Fruit fly (Drosophila melanogaster): ENCODE data around the gene CG42394.
A peak's percentile ranks its signal among the peaks of the same experiment; 100 is the strongest.

CG42394 gene

dm6 chr3R:10854243-10854874, 4.7 kb downstream of the CG42394 start, which contains the start of the genes CG6567 and CG4511 (continued):
- TF ChIP-seq sug (tag; optimal IDR thresholded peaks at IDR 0.05) = peak; percentile 48
- TF ChIP-seq schlank (tag; optimal IDR thresholded peaks at IDR 0.05) = no peak
- peak in 1 of 2 experiments; percentile 24 for TF ChIP-seq Pdp1 (GFP tag; optimal IDR thresholded peaks at IDR 0.05)
- no peak for TF ChIP-seq B-H1 (GFP tag; IDR thresholded peaks at IDR 0.05)
- TF ChIP-seq ro (GFP tag; IDR thresholded peaks at IDR 0.05) = no peak
- no peak for TF ChIP-seq Opbp (GFP tag; IDR thresholded peaks at IDR 0.05; ENCODE audit: partially characterized antibody)
- TF ChIP-seq CG1529 (GFP tag; optimal IDR thresholded peaks at IDR 0.05) = no peak
- no peak for TF ChIP-seq klu (GFP tag; IDR thresholded peaks at IDR 0.05)
- no peak for TF ChIP-seq tin (GFP tag; optimal IDR thresholded peaks at IDR 0.05)
- TF ChIP-seq trem (tag; optimal IDR thresholded peaks at IDR 0.05) = peak; percentile 57
- no peak for TF ChIP-seq corto (GFP tag; optimal IDR thresholded peaks at IDR 0.05)
- no peak for TF ChIP-seq CG7839 (tag; optimal IDR thresholded peaks at IDR 0.05)
- peak; percentile 21 for TF ChIP-seq phol (tag; optimal IDR thresholded peaks at IDR 0.05)
- no peak for TF ChIP-seq Bteb2 (GFP tag; optimal IDR thresholded peaks at IDR 0.05)
- TF ChIP-seq slp2 (GFP tag; optimal IDR thresholded peaks at IDR 0.05) = no peak
- no peak for TF ChIP-seq Ravus (GFP tag; IDR thresholded peaks at IDR 0.05)
- TF ChIP-seq CG6175 (GFP tag; IDR thresholded peaks at IDR 0.05) = 0 out of 3 replicates have a peak, but pooled peaks have one; percentile 16
- no peak for TF ChIP-seq CG9727 (GFP tag; optimal IDR thresholded peaks at IDR 0.05)
- no peak for TF ChIP-seq bcd (GFP tag; optimal IDR thresholded peaks at IDR 0.05)
- TF ChIP-seq H15 (GFP tag; IDR thresholded peaks at IDR 0.05) = no peak
- TF ChIP-seq psq (GFP tag; optimal IDR thresholded peaks at IDR 0.05) = no peak
- no peak for TF ChIP-seq CG11085 (GFP tag; IDR thresholded peaks at IDR 0.05)
- TF ChIP-seq Chrac-16 (GFP tag; optimal IDR thresholded peaks at IDR 0.05) = no peak
- TF ChIP-seq sisA (GFP tag; IDR thresholded peaks at IDR 0.05) = no peak
- TF ChIP-seq CG4424 (GFP tag; optimal IDR thresholded peaks at IDR 0.05) = no peak
- TF ChIP-seq CG3726 (GFP tag; IDR thresholded peaks at IDR 0.05) = no peak
- no peak for TF ChIP-seq D19B (GFP tag; optimal IDR thresholded peaks at IDR 0.05)
- TF ChIP-seq CG7372 (GFP tag; IDR thresholded peaks at IDR 0.05) = no peak
- no peak for TF ChIP-seq repo (GFP tag; optimal IDR thresholded peaks at IDR 0.05)
- TF ChIP-seq CG16813 (GFP tag; IDR thresholded peaks at IDR 0.05; ENCODE audit: partially characterized antibody) = no peak
- no peak for TF ChIP-seq Mrtf (GFP tag; IDR thresholded peaks at IDR 0.05)
- TF ChIP-seq nmo (GFP tag; optimal IDR thresholded peaks at IDR 0.05) = peak; percentile 36
- no peak for TF ChIP-seq Rfx (GFP tag; IDR thresholded peaks at IDR 0.05)
- TF ChIP-seq bbx (GFP tag; IDR thresholded peaks at IDR 0.05; ENCODE audit: partially characterized antibody) = 0 out of 2 replicates have a peak, but pooled peaks have one; percentile 34
- peak; percentile 68 for TF ChIP-seq MESR4 (GFP tag; optimal IDR thresholded peaks at IDR 0.05)
- TF ChIP-seq CHES-1-like (GFP tag; optimal IDR thresholded peaks at IDR 0.05) = peak; percentile 38
- no peak for TF ChIP-seq CG9932 (GFP tag; IDR thresholded peaks at IDR 0.05)
- TF ChIP-seq CG14710 (tag; optimal IDR thresholded peaks at IDR 0.05) = peak; percentile 31
- peak; percentile 38 for TF ChIP-seq Scr (GFP tag; IDR thresholded peaks at IDR 0.05; ENCODE audit: partially characterized antibody)
- no peak for TF ChIP-seq mirr (GFP tag; optimal IDR thresholded peaks at IDR 0.05)
- peak; percentile 89 for TF ChIP-seq YL-1 (GFP tag; optimal IDR thresholded peaks at IDR 0.05)
- TF ChIP-seq CG33557 (GFP tag; optimal IDR thresholded peaks at IDR 0.05) = no peak
- TF ChIP-seq CG3847 (GFP tag; IDR thresholded peaks at IDR 0.05) = no peak; the same call in 1 of the 2 replicates
- TF ChIP-seq gcm (GFP tag; optimal IDR thresholded peaks at IDR 0.05) = peak; percentile 8
- no peak for TF ChIP-seq Gsc (GFP tag; IDR thresholded peaks at IDR 0.05)
- TF ChIP-seq CG4404 (GFP tag; IDR thresholded peaks at IDR 0.05) = no peak
- TF ChIP-seq Fer1 (GFP tag; optimal IDR thresholded peaks at IDR 0.05) = peak; percentile 22
- TF ChIP-seq Sin3A (optimal IDR thresholded peaks at IDR 0.05) = peak; percentile 76
- no peak for TF ChIP-seq sob (GFP tag; IDR thresholded peaks at IDR 0.05)
- TF ChIP-seq Myb (GFP tag; optimal IDR thresholded peaks at IDR 0.05) = no peak
- TF ChIP-seq stwl (tag; optimal IDR thresholded peaks at IDR 0.05) = peak; percentile 60

Measured in whole organism, embryonic.